Worm (Caenorhabditis elegans): Measurements from ENCODE around the gene egl-1.
A peak's percentile ranks its signal among the peaks of the same experiment; 100 is the strongest.

The egl-1 gene

DNA sequence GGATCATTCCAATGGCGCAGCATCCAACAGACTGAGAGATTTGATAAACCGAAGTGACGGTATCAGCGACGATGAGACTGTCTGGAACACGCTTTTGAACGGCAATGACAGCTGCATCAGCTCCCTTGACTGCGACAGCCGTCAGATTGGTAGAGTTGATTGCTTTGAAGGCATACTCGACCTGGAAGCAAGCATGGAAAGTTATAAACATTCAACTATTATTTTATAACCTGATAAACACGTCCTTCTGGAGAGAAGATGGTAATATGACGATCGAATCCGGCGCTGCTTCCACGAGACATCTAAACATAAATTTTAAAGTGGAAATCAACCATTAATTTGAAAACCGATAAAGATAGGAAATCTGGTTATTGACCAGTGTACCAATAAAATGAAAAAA is 9.8 kb downstream of the egl-1 start, which contains the start of gene pas-1:
Gene pas-1, minus strand, starts transcription at position 302 of the 400 bp plus-strand sequence.
- TF ChIP-seq T23F11.4 (GFP tag; optimal IDR thresholded peaks at IDR 0.05) (no peak), unc-86 (tag; optimal IDR thresholded peaks at IDR 0.05) (no peak), C38D4.7 (GFP tag; optimal IDR thresholded peaks at IDR 0.05) (no peak), fkh-6 (tag; optimal IDR thresholded peaks at IDR 0.05) (no peak), ama-1 (optimal IDR thresholded peaks at IDR 0.05) (no peak), hlh-30 (tag; optimal IDR thresholded peaks at IDR 0.05; ENCODE audit: insufficient read depth) (no peak), tbx-7 (tag; optimal IDR thresholded peaks at IDR 0.05) (no peak), K02D7.2 (tag; optimal IDR thresholded peaks at IDR 0.05) (no peak), elt-4 (tag; optimal IDR thresholded peaks at IDR 0.05) (no peak), ceh-22 (tag; optimal IDR thresholded peaks at IDR 0.05) (no peak), che-1 (tag; optimal IDR thresholded peaks at IDR 0.05) (no peak), ceh-34 (tag; optimal IDR thresholded peaks at IDR 0.05) (no peak), rnt-1 (tag; optimal IDR thresholded peaks at IDR 0.05) (no peak)

- TF ChIP-seq lin-11 (tag; optimal IDR thresholded peaks at IDR 0.05), result no peak
- no peak for TF ChIP-seq pag-3 (tag; optimal IDR thresholded peaks at IDR 0.05; ENCODE audit: borderline replicate concordance)
- TF ChIP-seq rnt-1 (tag; optimal IDR thresholded peaks at IDR 0.05), result no peak
- TF ChIP-seq dve-1 (tag; optimal IDR thresholded peaks at IDR 0.05), result no peak
- no peak for TF ChIP-seq ref-2 (tag; optimal IDR thresholded peaks at IDR 0.05)
Observed at ce11 chrV:14421325-14421724, 10.8 kb downstream of the egl-1 start, which contains the start of gene dhs-22. Gene dhs-22, minus strand, starts transcription at chrV:14421440.

- no peak for TF ChIP-seq tbx-2 (tag; optimal IDR thresholded peaks at IDR 0.05)
- TF ChIP-seq pha-4 (tag; optimal IDR thresholded peaks at IDR 0.05), result no peak
- no peak for TF ChIP-seq F13H6.1 (tag; optimal IDR thresholded peaks at IDR 0.05)
- no peak for TF ChIP-seq ets-4 (tag; optimal IDR thresholded peaks at IDR 0.05)
- TF ChIP-seq npax-4 (tag; optimal IDR thresholded peaks at IDR 0.05), result no peak
- no peak for TF ChIP-seq mec-3 (tag; optimal IDR thresholded peaks at IDR 0.05; ENCODE audit: borderline replicate concordance)
- no peak for TF ChIP-seq pqm-1 (tag; optimal IDR thresholded peaks at IDR 0.05)
- no peak for TF ChIP-seq sdc-2 (tag; optimal IDR thresholded peaks at IDR 0.05)
Observed at ce11 chrV:14419855-14420254, 12.3 kb downstream of the egl-1 start.

DNA sequence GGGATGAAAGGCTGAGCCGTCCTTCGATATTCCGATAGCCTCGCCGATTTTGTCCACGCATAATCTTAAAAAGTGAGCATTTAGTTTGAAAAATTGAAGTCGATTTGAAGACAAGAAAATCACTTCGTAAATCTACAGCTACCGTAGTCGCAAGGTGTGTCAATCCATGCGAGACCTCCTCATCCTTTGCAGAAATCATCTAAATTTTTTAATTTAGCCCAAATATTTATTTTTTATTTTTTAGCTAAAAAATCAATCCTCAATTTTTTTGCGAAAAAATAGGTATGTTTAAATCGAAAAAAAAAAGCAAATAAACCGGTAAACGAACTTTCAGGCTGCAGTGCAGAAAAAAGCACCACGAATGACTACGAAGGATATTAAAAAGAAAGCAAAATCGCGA is 14.4 kb downstream of the egl-1 start, which contains the start of the genes nxf-2 and set-31:
Gene nxf-2, minus strand, starts transcription at position 101 of the 400 bp plus-strand sequence.
Gene set-31, plus strand, starts transcription at position 169 of the 400 bp plus-strand sequence.
- TF ChIP-seq ceh-31 (tag; optimal IDR thresholded peaks at IDR 0.05) (no peak), unc-86 (tag; optimal IDR thresholded peaks at IDR 0.05) (no peak), rnt-1 (tag; optimal IDR thresholded peaks at IDR 0.05) (no peak), ceh-14 (tag; optimal IDR thresholded peaks at IDR 0.05) (no peak), elt-4 (tag; optimal IDR thresholded peaks at IDR 0.05) (no peak), tbx-2 (tag; optimal IDR thresholded peaks at IDR 0.05) (no peak), ceh-48 (tag; optimal IDR thresholded peaks at IDR 0.05) (no peak), elt-2 (tag; optimal IDR thresholded peaks at IDR 0.05) (no peak), K02D7.2 (tag; optimal IDR thresholded peaks at IDR 0.05) (no peak), fkh-10 (GFP tag; optimal IDR thresholded peaks at IDR 0.05) (no peak), pag-3 (tag; optimal IDR thresholded peaks at IDR 0.05; ENCODE audit: borderline replicate concordance) (no peak), hlh-13 (GFP tag; optimal IDR thresholded peaks at IDR 0.05) (no peak), unc-55 (GFP tag; optimal IDR thresholded peaks at IDR 0.05) (no peak), pha-4 (tag; optimal IDR thresholded peaks at IDR 0.05) (no peak)

ce11 chrV:14414964-14415564 is 17.1 kb downstream of the egl-1 start, which contains the start of the genes nxf-1 and C15H11.11:
Gene nxf-1, minus strand, starts transcription at chrV:14415014.
Gene C15H11.11, plus strand, starts transcription at chrV:14415499.
- TF ChIP-seq unc-42 (tag; optimal IDR thresholded peaks at IDR 0.05) (peak; percentile 17), fkh-10 (GFP tag; optimal IDR thresholded peaks at IDR 0.05) (no peak), ceh-31 (tag; optimal IDR thresholded peaks at IDR 0.05) (peak; percentile 6), pag-3 (tag; optimal IDR thresholded peaks at IDR 0.05; ENCODE audit: borderline replicate concordance) (no peak), hlh-15 (tag; optimal IDR thresholded peaks at IDR 0.05) (no peak), npax-4 (tag; optimal IDR thresholded peaks at IDR 0.05) (no peak), ttx-3 (tag; optimal IDR thresholded peaks at IDR 0.05) (no peak), hlh-30 (tag; optimal IDR thresholded peaks at IDR 0.05; ENCODE audit: insufficient read depth) (peak; percentile 97), nfya-1 (tag; optimal IDR thresholded peaks at IDR 0.05) (peak; percentile 2), ceh-30 (tag; optimal IDR thresholded peaks at IDR 0.05) (peak; percentile 4)

Measured in whole organism, late embryonic.